Worm (Caenorhabditis elegans) whole organism, L4 larva: ENCODE results near the gene dhc-3.

Experiments used
- ama-1 ChIP-seq: fragments of 150-350 bp; optimal IDR thresholded peaks from 2 replicates; lab custom pipeline; 2014; ENCODE audit warnings: inconsistent platforms, mixed read lengths
- nhr-25 ChIP-seq: sonication (generic microtip); optimal IDR thresholded peaks from 2 replicates; lab custom pipeline; 2017; ENCODE audit warnings: missing genetic modification characterization, mild to moderate bottlenecking, missing compliant biosample characterization, antibody characterized with exemption, moderate library complexity, borderline replicate concordance; ENCODE audit not compliant: insufficient read depth
- nhr-76 ChIP-seq: fragments of 150-350 bp; optimal IDR thresholded peaks from 2 replicates; lab custom pipeline; 2014; ENCODE audit warnings: missing biosample characterization, missing genetic modification characterization

ce11 chrV:13162885-13163284, 24.1 kb downstream of the dhc-3 start:
- TF ChIP-seq ama-1 (lab: Kevin White, UChicago) (no peak), nhr-76 (no peak), nhr-25 (tag; lab: Kevin White, UChicago) (no peak)
